Fruit fly (Drosophila melanogaster): Measurements from ENCODE around the gene CycE.

Gene CycE

dm6 chr2L:15747394-15748260 lies at the start of gene CycE:
CycE (minus strand) TSS chr2L:15748150.
- TF ChIP-seq EcR (GFP tag; optimal IDR thresholded peaks at IDR 0.05) (no peak), Dll (optimal IDR thresholded peaks at IDR 0.05) (peak; percentile 61), usp (GFP tag; optimal IDR thresholded peaks at IDR 0.05) (no peak)

dm6 chr2L:15796300-15796699 lies 48.4 kb upstream of the CycE start:
- TF ChIP-seq psq (optimal IDR thresholded peaks at IDR 0.05) (no peak), Dll (optimal IDR thresholded peaks at IDR 0.05) (no peak), usp (GFP tag; optimal IDR thresholded peaks at IDR 0.05) (no peak), CG8478 (optimal IDR thresholded peaks at IDR 0.05) (no peak), EcR (GFP tag; optimal IDR thresholded peaks at IDR 0.05) (no peak), pan (optimal IDR thresholded peaks at IDR 0.05) (no peak)

dm6 chr2L:15783785-15784184 lies 35.8 kb upstream of the CycE start, which contains the start of gene t-Grip91:
t-Grip91 (plus strand) TSS chr2L:15784085.
- TF ChIP-seq usp (GFP tag; optimal IDR thresholded peaks at IDR 0.05): no peak
- TF ChIP-seq Dll (optimal IDR thresholded peaks at IDR 0.05): no peak
- no peak for TF ChIP-seq pan (optimal IDR thresholded peaks at IDR 0.05)
- no peak for TF ChIP-seq CG8478 (optimal IDR thresholded peaks at IDR 0.05)
- TF ChIP-seq EcR (GFP tag; optimal IDR thresholded peaks at IDR 0.05): no peak
- TF ChIP-seq psq (optimal IDR thresholded peaks at IDR 0.05): no peak

- TF ChIP-seq EcR (GFP tag; optimal IDR thresholded peaks at IDR 0.05): no peak
- TF ChIP-seq CG8478 (optimal IDR thresholded peaks at IDR 0.05): no peak
- no peak for TF ChIP-seq pan (optimal IDR thresholded peaks at IDR 0.05)
- TF ChIP-seq psq (optimal IDR thresholded peaks at IDR 0.05): no peak
- TF ChIP-seq Dll (optimal IDR thresholded peaks at IDR 0.05): no peak
- no peak for TF ChIP-seq usp (GFP tag; optimal IDR thresholded peaks at IDR 0.05)
Measured at dm6 chr2L:15782996-15783395, 35.0 kb upstream of the CycE start.

dm6 chr2L:15776752-15777151 lies 28.8 kb upstream of the CycE start, which contains the start of gene CG43760:
CG43760 (minus strand) TSS chr2L:15776852.
- no peak for TF ChIP-seq usp (GFP tag; optimal IDR thresholded peaks at IDR 0.05)
- TF ChIP-seq EcR (GFP tag; optimal IDR thresholded peaks at IDR 0.05): no peak
- no peak for TF ChIP-seq CG8478 (optimal IDR thresholded peaks at IDR 0.05)
- no peak for TF ChIP-seq psq (optimal IDR thresholded peaks at IDR 0.05)
- no peak for TF ChIP-seq pan (optimal IDR thresholded peaks at IDR 0.05)
- TF ChIP-seq Dll (optimal IDR thresholded peaks at IDR 0.05): no peak

dm6 chr2L:15773013-15773412 lies 25.1 kb upstream of the CycE start, which contains the start of gene CG31826:
CG31826 (minus strand) TSS chr2L:15773113.
- TF ChIP-seq pan (optimal IDR thresholded peaks at IDR 0.05): no peak
- no peak for TF ChIP-seq EcR (GFP tag; optimal IDR thresholded peaks at IDR 0.05)
- no peak for TF ChIP-seq CG8478 (optimal IDR thresholded peaks at IDR 0.05)
- no peak for TF ChIP-seq psq (optimal IDR thresholded peaks at IDR 0.05)
- TF ChIP-seq usp (GFP tag; optimal IDR thresholded peaks at IDR 0.05): no peak
- no peak for TF ChIP-seq Dll (optimal IDR thresholded peaks at IDR 0.05)

dm6 chr2L:15770978-15771377 lies 23.0 kb upstream of the CycE start, which contains the start of gene Ku80:
Ku80 (minus strand) TSS chr2L:15771159.
- TF ChIP-seq usp (GFP tag; optimal IDR thresholded peaks at IDR 0.05): no peak
- no peak for TF ChIP-seq CG8478 (optimal IDR thresholded peaks at IDR 0.05)

dm6 chr2L:15768097-15768496 lies 20.1 kb upstream of the CycE start, which contains the start of gene wek:
wek (minus strand) TSS chr2L:15768349.
- TF ChIP-seq psq (optimal IDR thresholded peaks at IDR 0.05) (no peak), usp (GFP tag; optimal IDR thresholded peaks at IDR 0.05) (no peak), pan (optimal IDR thresholded peaks at IDR 0.05) (no peak), EcR (GFP tag; optimal IDR thresholded peaks at IDR 0.05) (no peak), Dll (optimal IDR thresholded peaks at IDR 0.05) (no peak), CG8478 (optimal IDR thresholded peaks at IDR 0.05) (no peak)

- TF ChIP-seq Dll (optimal IDR thresholded peaks at IDR 0.05) (no peak), pan (optimal IDR thresholded peaks at IDR 0.05) (no peak), usp (GFP tag; optimal IDR thresholded peaks at IDR 0.05) (no peak)
Measured at dm6 chr2L:15764029-15764428, 16.1 kb upstream of the CycE start, which contains the start of gene CG3793. CG3793 (plus strand) TSS chr2L:15764220.

dm6 chr2L:15763401-15763800 lies 15.5 kb upstream of the CycE start:
- TF ChIP-seq CG8478 (optimal IDR thresholded peaks at IDR 0.05) (no peak), Dll (optimal IDR thresholded peaks at IDR 0.05) (no peak), usp (GFP tag; optimal IDR thresholded peaks at IDR 0.05) (no peak), psq (optimal IDR thresholded peaks at IDR 0.05) (no peak), pan (optimal IDR thresholded peaks at IDR 0.05) (no peak), EcR (GFP tag; optimal IDR thresholded peaks at IDR 0.05) (no peak)

- TF ChIP-seq Dll (optimal IDR thresholded peaks at IDR 0.05) (peak; percentile 75), CG8478 (optimal IDR thresholded peaks at IDR 0.05) (no peak), usp (GFP tag; optimal IDR thresholded peaks at IDR 0.05) (no peak), psq (optimal IDR thresholded peaks at IDR 0.05) (no peak), pan (optimal IDR thresholded peaks at IDR 0.05) (no peak)
Measured at dm6 chr2L:15762466-15762865, 14.5 kb upstream of the CycE start, which contains the start of gene Gli. Gli (minus strand) TSS chr2L:15762758.

Measured in whole organism.